Fruit fly (Drosophila melanogaster) ovary, adult (tissue): ENCODE measurements around the gene Cyp316a1.
"Not testable (repeated sequence)": the region's sequence is repeated elsewhere in the genome, so short reads cannot be mapped to it uniquely, and the experiment has no call there.

Source experiments
- CG17801 ChIP-seq: fragments of 200-800 bp; optimal IDR thresholded peaks from 2 replicates; lab custom pipeline; 2019; ENCODE audit warnings: missing biosample characterization, mild to moderate bottlenecking, missing genetic modification characterization, moderate library complexity; ENCODE audit not compliant: partially characterized antibody

The Cyp316a1 gene

dm6 chr3L:7491564-7491963 is at the start of gene Cyp316a1:
Cyp316a1 (plus strand) TSS chr3L:7491864.
- no peak for TF ChIP-seq CG17801

dm6 chr3L:7449097-7449496 is 42.6 kb upstream of the Cyp316a1 start:
- TF ChIP-seq CG17801: no peak

dm6 chr3L:7450553-7450952 is 41.1 kb upstream of the Cyp316a1 start, which contains the start of gene CG33278:
CG33278 (plus strand) TSS chr3L:7450853.
- no peak for TF ChIP-seq CG17801

dm6 chr3L:7455849-7456248 is 35.8 kb upstream of the Cyp316a1 start, which contains the start of gene ppk26:
ppk26 (plus strand) TSS chr3L:7456149.
- TF ChIP-seq CG17801: no peak

- no peak for TF ChIP-seq CG17801
These were observed 26.5 kb upstream of the Cyp316a1 start, which contains the start of the genes CG42660, CG42661 and Tsp66A for dm6 chr3L:7465209-7465608. CG42660 (plus strand) TSS chr3L:7465509. CG42661 (plus strand) TSS chr3L:7465509. Tsp66A (plus strand) TSS chr3L:7465509.

dm6 chr3L:7470202-7470601 is 21.5 kb upstream of the Cyp316a1 start, which contains the start of gene CG8543:
CG8543 (minus strand) TSS chr3L:7470302.
- no peak for TF ChIP-seq CG17801

dm6 chr3L:7471259-7471658 is 20.4 kb upstream of the Cyp316a1 start, which contains the start of gene CG8541:
CG8541 (plus strand) TSS chr3L:7471559.
- TF ChIP-seq CG17801: no peak

dm6 chr3L:7475270-7475669 is 16.4 kb upstream of the Cyp316a1 start, which contains the start of gene CG43292:
CG43292 (plus strand) TSS chr3L:7475570.
- no peak for TF ChIP-seq CG17801

- TF ChIP-seq CG17801: no peak
These were observed 6.0 kb upstream of the Cyp316a1 start, which contains the start of gene mthl6 for dm6 chr3L:7485667-7486066. mthl6 (plus strand) TSS chr3L:7485967.

dm6 chr3L:7496097-7496496 is 4.4 kb downstream of the Cyp316a1 start, which contains the start of gene Cyp4d8:
Cyp4d8 (minus strand) TSS chr3L:7496197.
- no peak for TF ChIP-seq CG17801

- not testable (repeated sequence) for TF ChIP-seq CG17801
These were observed 7.1 kb downstream of the Cyp316a1 start, which contains the start of gene CG8539 for dm6 chr3L:7498731-7499130. CG8539 (minus strand) TSS chr3L:7498831.

dm6 chr3L:7506117-7506516 is 14.5 kb downstream of the Cyp316a1 start, which contains the start of gene CG7548:
CG7548 (minus strand) TSS chr3L:7506217.
- no peak for TF ChIP-seq CG17801

dm6 chr3L:7510414-7511384 is 19.0 kb downstream of the Cyp316a1 start, which contains the start of gene CG7546:
CG7546 (plus strand) TSS chr3L:7510986.
- no peak for TF ChIP-seq CG17801

dm6 chr3L:7518351-7519102 is 26.9 kb downstream of the Cyp316a1 start, which contains the start of gene ltl:
ltl (plus strand) TSS chr3L:7518997.
- no peak for TF ChIP-seq CG17801

- no peak for TF ChIP-seq CG17801
These were observed 27.6 kb downstream of the Cyp316a1 start for dm6 chr3L:7519219-7519618.

dm6 chr3L:7520619-7521018 is 29.0 kb downstream of the Cyp316a1 start:
- no peak for TF ChIP-seq CG17801
